Worm (Caenorhabditis elegans) whole organism, late embryonic: ENCODE results near the gene lurp-1.

Source experiments
- ama-1 ChIP-seq: fragments of 150-350 bp; optimal IDR thresholded peaks from 2 replicates; lab custom pipeline; 2014
- ceh-14 ChIP-seq: sonication (generic microtip); optimal IDR thresholded peaks from 2 replicates; lab custom pipeline; 2016; ENCODE audit warnings: missing genotype, missing genetic modification characterization, missing compliant biosample characterization
- ceh-24 ChIP-seq: sonication (generic microtip); optimal IDR thresholded peaks from 2 replicates; lab custom pipeline; 2016; ENCODE audit warnings: mild to moderate bottlenecking, missing genetic modification characterization, missing compliant biosample characterization
- dmd-4 ChIP-seq: sonication (generic microtip); optimal IDR thresholded peaks from 2 replicates; lab custom pipeline; 2016; ENCODE audit warnings: borderline replicate concordance, missing genetic modification characterization, missing compliant biosample characterization
- elt-2 ChIP-seq: sonication (generic microtip); optimal IDR thresholded peaks from 2 replicates; lab custom pipeline; 2016; ENCODE audit warnings: missing genetic modification reagents, missing genetic modification characterization, missing compliant biosample characterization
- gmeb-2 ChIP-seq: sonication (generic microtip); optimal IDR thresholded peaks from 2 replicates; lab custom pipeline; 2016; ENCODE audit warnings: missing genetic modification characterization, inconsistent platforms, missing compliant biosample characterization
- pqm-1 ChIP-seq: sonication (generic microtip); optimal IDR thresholded peaks from 2 replicates; lab custom pipeline; 2016; ENCODE audit warnings: missing genetic modification characterization, missing compliant biosample characterization

DNA sequence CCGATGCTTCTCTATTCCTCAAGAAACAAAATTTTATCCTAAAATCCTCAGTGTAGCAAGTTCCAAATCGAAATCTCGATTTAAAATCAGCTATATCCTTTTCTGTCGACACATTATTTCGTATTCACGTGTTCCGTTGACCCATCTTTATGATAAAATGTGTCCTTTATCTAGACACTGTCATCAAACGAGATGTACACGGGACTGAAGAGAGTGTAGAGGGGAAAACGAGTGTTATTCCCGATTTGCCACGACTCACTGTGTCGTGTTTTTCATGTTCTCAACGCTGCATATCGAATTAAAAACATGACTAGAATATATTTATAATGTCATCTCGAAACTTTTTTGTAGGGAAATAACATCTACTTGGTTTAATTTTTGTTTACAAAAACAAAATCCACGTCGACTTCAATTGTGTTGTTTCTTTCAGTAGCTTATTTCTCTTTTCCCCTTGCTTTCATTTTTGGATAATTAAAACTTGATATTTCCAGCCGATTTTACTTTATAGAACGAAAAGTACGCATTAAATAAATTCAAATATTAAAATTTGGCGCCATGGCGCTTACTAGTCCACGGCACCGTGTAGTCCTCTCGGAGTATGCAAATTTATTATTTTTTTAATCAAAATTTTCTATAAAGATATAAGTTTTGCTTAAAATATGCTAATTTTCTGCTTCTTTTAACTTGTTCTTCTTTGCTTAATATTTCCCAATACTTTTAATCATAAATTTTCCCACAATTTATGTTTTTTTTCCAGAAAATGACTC lies 45.3 kb downstream of the lurp-1 start, which contains the start of gene metr-1:
- no peak for TF ChIP-seq ama-1 (lab: Kevin White, UChicago)
- no peak for TF ChIP-seq ceh-14 (tag; lab: Kevin White, UChicago)
- no peak for TF ChIP-seq gmeb-2 (tag; lab: Kevin White, UChicago)
- no peak for TF ChIP-seq dmd-4
- TF ChIP-seq ceh-24 (tag; lab: Kevin White, UChicago): no peak
- no peak for TF ChIP-seq pqm-1 (tag; lab: Kevin White, UChicago)
- TF ChIP-seq elt-2 (tag; lab: Kevin White, UChicago): peak; percentile 33
